Worm (Caenorhabditis elegans) whole organism, L1 larva: ENCODE data around the gene fbxb-40.

Source experiments
- elt-3 ChIP-seq, 6 experiments: fragments of 150-350 bp in 1 of 6; sonication (generic microtip); optimal IDR thresholded peaks; 2 replicates each; lab custom pipeline; 2017 to 2018; ENCODE audit warnings: missing biosample characterization in 6 of 6, missing genetic modification characterization in 6 of 6, inconsistent platforms in 1 of 6
- lin-15B ChIP-seq: fragments of 150-350 bp; sonication (generic microtip); optimal IDR thresholded peaks from 3 replicates; lab custom pipeline; 2014; ENCODE audit warnings: missing biosample characterization, missing genetic modification characterization
- lin-39 ChIP-seq: fragments of 150-350 bp; optimal IDR thresholded peaks from 2 replicates; lab custom pipeline; 2014; ENCODE audit warnings: missing biosample characterization, missing genetic modification reagents, missing genetic modification characterization
- unc-62 ChIP-seq: fragments of 150-350 bp; optimal IDR thresholded peaks from 2 replicates; lab custom pipeline; 2014; ENCODE audit warnings: missing biosample characterization, missing genetic modification reagents, missing genetic modification characterization

- TF ChIP-seq lin-39 (tag; lab: Kevin White, UChicago) (no peak), unc-62 (GFP tag; lab: Kevin White, UChicago) (no peak), elt-3 (tag; optimal IDR thresholded peaks at IDR 0.05; lab: Kevin White, UChicago) (peak in 5 of 6 experiments; percentile 9 to 71 (median 41)), lin-15B (tag; lab: Kevin White, UChicago) (no peak)
These were observed 7.1 kb upstream of the fbxb-40 start for ce11 chrII:1056844-1057243.
